Fruit fly (Drosophila melanogaster) whole organism, pupa: Measurements from ENCODE around the gene Sfp93F.

Experiments used
- CG10348 ChIP-seq: fragments of 200-800 bp; sonication (Bioruptor generic); IDR thresholded peaks from 2 replicates; pipeline ENCODE4 v1.3.6; 2022; ENCODE audit warnings: missing biosample characterization, missing genetic modification characterization
- CG12605 ChIP-seq: fragments of 200-800 bp; sonication (Bioruptor generic); IDR thresholded peaks from 2 replicates; pipeline ENCODE4 v1.3.6; 2022; ENCODE audit warnings: missing biosample characterization, missing genetic modification characterization
- EcR ChIP-seq: fragments of 200-800 bp; sonication (Bioruptor generic); optimal IDR thresholded peaks from 3 replicates; lab custom pipeline; 2019; ENCODE audit warnings: missing biosample characterization, missing genetic modification characterization, mild to moderate bottlenecking, moderate library complexity, missing genetic modification reagents
- Pif1A ChIP-seq: fragments of 200-800 bp; sonication (Bioruptor generic); optimal IDR thresholded peaks from 3 replicates; lab custom pipeline; 2016; ENCODE audit warnings: missing biosample characterization, missing genetic modification characterization
- Pif1B ChIP-seq: fragments of 200-800 bp; sonication (Bioruptor generic); optimal IDR thresholded peaks from 3 replicates; lab custom pipeline; 2016; ENCODE audit warnings: missing biosample characterization, missing genetic modification characterization
- Snoo ChIP-seq: fragments of 200-800 bp; sonication (Bioruptor generic); optimal IDR thresholded peaks from 3 replicates; lab custom pipeline; 2017; ENCODE audit warnings: missing biosample characterization, mild to moderate bottlenecking, missing genetic modification characterization, inconsistent platforms
- gl ChIP-seq: fragments of 200-800 bp; sonication (Bioruptor generic); optimal IDR thresholded peaks from 2 replicates; lab custom pipeline; 2018; ENCODE audit warnings: missing biosample characterization, mild to moderate bottlenecking, missing genetic modification characterization

- no peak for TF ChIP-seq Pif1A (GFP tag; lab: Kevin White, UChicago)
- no peak for TF ChIP-seq EcR
- TF ChIP-seq CG12605 (GFP tag; lab: Robert Waterston, UW) = no peak
- no peak for TF ChIP-seq gl
- TF ChIP-seq Snoo = no peak
- TF ChIP-seq CG10348 (GFP tag; lab: Robert Waterston, UW) = no peak
- no peak for TF ChIP-seq Pif1B (GFP tag; lab: Kevin White, UChicago)
These were observed 22.2 kb upstream of the Sfp93F start, which contains the start of gene CG42335 for dm6 chr3R:21758145-21758856.
